Fruit fly (Drosophila melanogaster) whole organism, embryonic: ENCODE results near the gene Inx3.
A peak's percentile ranks its signal among the peaks of the same experiment; 100 is the strongest.

Experiments used
- Atf-2 ChIP-seq: fragments of 200-800 bp; sonication (Bioruptor generic); optimal IDR thresholded peaks from 2 replicates; lab custom pipeline; 2016; ENCODE audit warnings: missing biosample characterization, missing genetic modification characterization
- Atf3 ChIP-seq: fragments of 200-800 bp; sonication (Bioruptor generic); optimal IDR thresholded peaks from 3 replicates; lab custom pipeline; 2016; ENCODE audit warnings: missing biosample characterization, missing genetic modification characterization
- Bdp1 ChIP-seq: fragments of 200-800 bp; sonication (Bioruptor generic); optimal IDR thresholded peaks from 3 replicates; lab custom pipeline; 2016; ENCODE audit warnings: missing biosample characterization, missing genetic modification characterization
- Bgb ChIP-seq: fragments of 200-800 bp; sonication (Bioruptor generic); IDR thresholded peaks from 2 replicates; pipeline ENCODE4 v1.3.6; 2022; ENCODE audit warnings: missing biosample characterization, missing genetic modification characterization; ENCODE audit not compliant: partially characterized antibody
- CG10267 ChIP-seq: fragments of 200-800 bp; sonication (Bioruptor generic); optimal IDR thresholded peaks from 2 replicates; lab custom pipeline; 2018; ENCODE audit warnings: missing biosample characterization, mild to moderate bottlenecking, missing genetic modification characterization, moderate library complexity
- CG10959 ChIP-seq: fragments of 200-800 bp; sonication (Bioruptor generic); IDR thresholded peaks from 2 replicates; pipeline ENCODE4 v1.3.6; 2022; ENCODE audit warnings: missing biosample characterization, missing genetic modification characterization
- CG13287 ChIP-seq: fragments of 200-800 bp; sonication (Bioruptor generic); IDR thresholded peaks from 2 replicates; pipeline ENCODE4 v1.3.6; 2022; ENCODE audit warnings: missing biosample characterization, missing genetic modification characterization; ENCODE audit not compliant: partially characterized antibody
- CG14860 ChIP-seq: fragments of 200-800 bp; sonication (Bioruptor generic); IDR thresholded peaks from 3 replicates; pipeline ENCODE4 v1.3.6; 2022; ENCODE audit warnings: missing biosample characterization, missing genetic modification characterization; ENCODE audit not compliant: partially characterized antibody
- CG14965 ChIP-seq: fragments of 200-800 bp; sonication (Bioruptor generic); optimal IDR thresholded peaks from 2 replicates; lab custom pipeline; 2016; ENCODE audit warnings: missing biosample characterization, missing genetic modification characterization, borderline replicate concordance
- CG17612 ChIP-seq: fragments of 200-800 bp; sonication (Bioruptor generic); IDR thresholded peaks from 2 replicates; pipeline ENCODE4 v1.3.6; 2022; ENCODE audit warnings: missing biosample characterization, missing genetic modification characterization
- CG18476 ChIP-seq: fragments of 200-800 bp; sonication (Bioruptor generic); optimal IDR thresholded peaks from 2 replicates; lab custom pipeline; 2016; ENCODE audit warnings: missing biosample characterization, mild to moderate bottlenecking, missing genetic modification characterization
- CG2120 ChIP-seq: fragments of 200-800 bp; sonication (Bioruptor generic); optimal IDR thresholded peaks from 3 replicates; lab custom pipeline; 2016; ENCODE audit warnings: missing biosample characterization, missing genetic modification characterization
- CG31388 ChIP-seq: fragments of 200-800 bp; sonication (Bioruptor generic); optimal IDR thresholded peaks from 2 replicates; lab custom pipeline; 2016; ENCODE audit warnings: missing biosample characterization, missing genetic modification characterization
- CG3281 ChIP-seq: fragments of 200-800 bp; sonication (Bioruptor generic); optimal IDR thresholded peaks from 3 replicates; lab custom pipeline; 2017; ENCODE audit warnings: missing biosample characterization, mild to moderate bottlenecking, missing genetic modification characterization
- CG43689 ChIP-seq: fragments of 200-800 bp; sonication (Bioruptor generic); IDR thresholded peaks from 2 replicates; pipeline ENCODE4 v1.3.6; 2022; ENCODE audit warnings: missing biosample characterization, missing genetic modification characterization
- CG8281 ChIP-seq: fragments of 200-800 bp; sonication (Bioruptor generic); optimal IDR thresholded peaks from 2 replicates; lab custom pipeline; 2018; ENCODE audit warnings: missing biosample characterization, mild to moderate bottlenecking, missing genetic modification characterization, moderate library complexity
- CG8765 ChIP-seq: fragments of 200-800 bp; sonication (Bioruptor generic); IDR thresholded peaks from 2 replicates; pipeline ENCODE4 v1.3.6; 2022; ENCODE audit warnings: missing biosample characterization, missing genetic modification characterization
- CG8944 ChIP-seq: fragments of 200-800 bp; sonication (Bioruptor generic); optimal IDR thresholded peaks from 3 replicates; lab custom pipeline; 2016; ENCODE audit warnings: missing biosample characterization, missing genetic modification characterization
- CG9609 ChIP-seq: fragments of 200-800 bp; sonication (Bioruptor generic); optimal IDR thresholded peaks from 3 replicates; lab custom pipeline; 2016; ENCODE audit warnings: missing biosample characterization, missing genetic modification characterization
- Camta ChIP-seq: fragments of 200-800 bp; sonication (Bioruptor generic); optimal IDR thresholded peaks from 2 replicates; lab custom pipeline; 2016; ENCODE audit warnings: missing biosample characterization, missing genetic modification characterization
- CoRest ChIP-seq: fragments of 200-800 bp; sonication (Bioruptor generic); optimal IDR thresholded peaks from 3 replicates; lab custom pipeline; 2018; ENCODE audit warnings: missing biosample characterization, mild to moderate bottlenecking, missing genetic modification characterization, moderate library complexity
- Dad ChIP-seq: fragments of 200-800 bp; sonication (Bioruptor generic); optimal IDR thresholded peaks from 3 replicates; lab custom pipeline; 2016; ENCODE audit warnings: missing biosample characterization, missing genetic modification characterization
- Dbx ChIP-seq: fragments of 200-800 bp; sonication (Bioruptor generic); IDR thresholded peaks from 3 replicates; pipeline ENCODE4 v1.3.6; 2022; ENCODE audit warnings: missing biosample characterization, missing genetic modification characterization
- E2f1 ChIP-seq: fragments of 200-800 bp; sonication (Bioruptor generic); IDR thresholded peaks from 2 replicates; pipeline ENCODE4 v1.3.6; 2022; ENCODE audit warnings: missing biosample characterization, missing genetic modification characterization
- HHEX ChIP-seq: fragments of 200-800 bp; sonication (Bioruptor generic); optimal IDR thresholded peaks from 3 replicates; lab custom pipeline; 2017; ENCODE audit warnings: missing biosample characterization, mild to moderate bottlenecking, missing genetic modification characterization, missing genetic modification reagents
- Hmx ChIP-seq: fragments of 200-800 bp; sonication (Bioruptor generic); optimal IDR thresholded peaks from 2 replicates; lab custom pipeline; 2016; ENCODE audit warnings: missing biosample characterization, missing genetic modification characterization
- Max ChIP-seq: fragments of 200-800 bp; sonication (Bioruptor generic); optimal IDR thresholded peaks from 2 replicates; lab custom pipeline; 2016; ENCODE audit warnings: missing biosample characterization, mild to moderate bottlenecking, missing genetic modification characterization
- Neu2 ChIP-seq: fragments of 200-800 bp; sonication (Bioruptor generic); optimal IDR thresholded peaks from 3 replicates; lab custom pipeline; 2016; ENCODE audit warnings: missing biosample characterization, missing genetic modification characterization, borderline replicate concordance
- Optix ChIP-seq: fragments of 200-800 bp; sonication (Bioruptor generic); IDR thresholded peaks from 3 replicates; pipeline ENCODE4 v1.3.6; 2022; ENCODE audit warnings: missing biosample characterization, missing genetic modification characterization
- Poxn ChIP-seq: fragments of 200-800 bp; sonication (Bioruptor generic); IDR thresholded peaks from 2 replicates; pipeline ENCODE4 v1.3.6; 2022; ENCODE audit warnings: missing biosample characterization, missing genetic modification characterization
- Ssrp ChIP-seq: fragments of 200-800 bp; sonication (Bioruptor generic); optimal IDR thresholded peaks from 2 replicates; lab custom pipeline; 2018; ENCODE audit warnings: missing biosample characterization, mild to moderate bottlenecking, missing genetic modification characterization, moderate library complexity
- ab ChIP-seq: fragments of 200-800 bp; sonication (Bioruptor generic); optimal IDR thresholded peaks from 2 replicates; lab custom pipeline; 2016; ENCODE audit warnings: missing biosample characterization, missing genetic modification characterization
- chinmo ChIP-seq: fragments of 200-800 bp; sonication (Bioruptor generic); IDR thresholded peaks from 4 replicates; pipeline ENCODE4 v1.3.6; 2022; ENCODE audit warnings: missing biosample characterization, missing genetic modification characterization; ENCODE audit not compliant: partially characterized antibody
- eyg ChIP-seq: fragments of 200-800 bp; sonication (Bioruptor generic); optimal IDR thresholded peaks from 3 replicates; lab custom pipeline; 2016; ENCODE audit warnings: missing biosample characterization, missing genetic modification characterization
- fd96Cb ChIP-seq: fragments of 200-800 bp; sonication (Bioruptor generic); optimal IDR thresholded peaks from 2 replicates; lab custom pipeline; 2018; ENCODE audit warnings: missing biosample characterization, mild to moderate bottlenecking, missing genetic modification characterization, moderate library complexity
- gem ChIP-seq: fragments of 200-800 bp; sonication (Bioruptor generic); optimal IDR thresholded peaks from 2 replicates; lab custom pipeline; 2019; ENCODE audit warnings: missing biosample characterization, mild to moderate bottlenecking, missing genetic modification characterization, moderate library complexity
- mam ChIP-seq: fragments of 200-800 bp; sonication (Bioruptor generic); optimal IDR thresholded peaks from 3 replicates; lab custom pipeline; 2016; ENCODE audit warnings: missing biosample characterization, missing genetic modification characterization
- nau ChIP-seq: fragments of 200-800 bp; sonication (Bioruptor generic); optimal IDR thresholded peaks from 3 replicates; lab custom pipeline; 2017; ENCODE audit warnings: missing biosample characterization, mild to moderate bottlenecking, missing genetic modification characterization, missing genetic modification reagents
- odd ChIP-seq: fragments of 200-800 bp; sonication (Bioruptor generic); optimal IDR thresholded peaks from 2 replicates; lab custom pipeline; 2017; ENCODE audit warnings: missing biosample characterization, mild to moderate bottlenecking, missing genetic modification characterization
- org-1 ChIP-seq: fragments of 200-800 bp; sonication (Bioruptor generic); optimal IDR thresholded peaks from 2 replicates; lab custom pipeline; 2017; ENCODE audit warnings: missing biosample characterization, missing genetic modification characterization
- pho ChIP-seq: fragments of 200-800 bp; sonication (Bioruptor generic); optimal IDR thresholded peaks from 2 replicates; lab custom pipeline; 2016; ENCODE audit warnings: missing biosample characterization, missing genetic modification characterization
- phol ChIP-seq: fragments of 200-800 bp; sonication (Bioruptor generic); optimal IDR thresholded peaks from 3 replicates; lab custom pipeline; 2018; ENCODE audit warnings: missing biosample characterization, mild to moderate bottlenecking, missing genetic modification characterization, moderate library complexity
- sna ChIP-seq: fragments of 200-800 bp; sonication (Bioruptor generic); IDR thresholded peaks from 2 replicates; pipeline ENCODE4 v1.3.6; 2022; ENCODE audit warnings: missing biosample characterization, missing genetic modification characterization; ENCODE audit not compliant: partially characterized antibody
- sr ChIP-seq: fragments of 200-800 bp; sonication (Bioruptor generic); IDR thresholded peaks from 3 replicates; pipeline ENCODE4 v1.3.6; 2022; ENCODE audit warnings: missing biosample characterization, missing genetic modification characterization
- tgo ChIP-seq: fragments of 200-800 bp; sonication (Bioruptor generic); IDR thresholded peaks from 3 replicates; pipeline ENCODE4 v1.3.6; 2022; ENCODE audit warnings: missing biosample characterization, missing genetic modification characterization
- trem ChIP-seq: fragments of 200-800 bp; optimal IDR thresholded peaks from 3 replicates; lab custom pipeline; 2019; ENCODE audit warnings: missing biosample characterization, mild to moderate bottlenecking, missing genetic modification characterization, moderate library complexity
- zfh1 ChIP-seq: fragments of 200-800 bp; sonication (Bioruptor generic); IDR thresholded peaks from 3 replicates; pipeline ENCODE4 v1.3.6; 2022; ENCODE audit warnings: missing biosample characterization, missing genetic modification characterization

Inx3 gene

dm6 chr3R:28819555-28820305 lies 39.6 kb downstream of the Inx3 start, which contains the start of the genes CG1523 and CG1647 (continued):
- TF ChIP-seq Poxn (GFP tag; lab: Robert Waterston, UW) (no peak), ab (GFP tag; lab: Kevin White, UChicago) (no peak), nau (GFP tag; lab: Kevin White, UChicago) (no peak), CG18476 (GFP tag; lab: Kevin White, UChicago) (peak; percentile 50), Atf-2 (GFP tag; lab: Kevin White, UChicago) (peak; percentile 50), Max (GFP tag; lab: Kevin White, UChicago) (peak; percentile 43), Hmx (GFP tag; lab: Kevin White, UChicago) (no peak), CG17612 (GFP tag; lab: Robert Waterston, UW) (no peak), CG13287 (GFP tag; lab: Robert Waterston, UW) (peak; percentile 67), eyg (GFP tag; lab: Kevin White, UChicago) (no peak), Bgb (GFP tag; lab: Robert Waterston, UW) (peak; percentile 53), odd (no peak), Optix (peak; percentile 19; the same call in 1 of the 3 replicates), org-1 (GFP tag; lab: Kevin White, UChicago) (peak; percentile 43), HHEX (GFP tag; lab: Kevin White, UChicago) (peak; percentile 49), CG10267 (tag; lab: Kevin White, UChicago) (peak; percentile 88), fd96Cb (peak; percentile 54), Neu2 (GFP tag; lab: Kevin White, UChicago) (no peak), Ssrp (tag; lab: Kevin White, UChicago) (peak; percentile 61), Dbx (peak; percentile 49; the same call in 1 of the 3 replicates), mam (peak; percentile 48)
- TF ChIP-seq, all 482 proteins: peak for 260

dm6 chr3R:28811677-28812465 lies 47.4 kb downstream of the Inx3 start, which contains the start of gene Prp39:
Prp39 (plus strand) TSS chr3R:28812102.
- TF ChIP-seq E2f1 (GFP tag; lab: Robert Waterston, UW) (peak; percentile 48), pho (GFP tag; lab: Kevin White, UChicago) (no peak), CG2120 (peak; percentile 17), Bdp1 (GFP tag; lab: Kevin White, UChicago) (no peak), CG8765 (no peak), gem (tag; lab: Kevin White, UChicago) (no peak), CoRest (tag; lab: Kevin White, UChicago) (peak; percentile 32), Atf3 (GFP tag; lab: Kevin White, UChicago) (no peak), CG10959 (GFP tag; lab: Robert Waterston, UW) (no peak), phol (tag; lab: Kevin White, UChicago) (peak; percentile 99), CG31388 (GFP tag; lab: Kevin White, UChicago) (no peak), CG14860 (GFP tag; lab: Robert Waterston, UW) (peak; percentile 63; the same call in 2 of the 3 replicates), Camta (GFP tag; lab: Kevin White, UChicago) (no peak), CG9609 (GFP tag; lab: Kevin White, UChicago) (no peak), zfh1 (GFP tag; lab: Robert Waterston, UW) (0 out of 3 replicates have a peak, but pooled peaks have one; percentile 38), tgo (GFP tag; lab: Robert Waterston, UW) (peak; percentile 42; the same call in 2 of the 3 replicates), trem (tag; lab: Kevin White, UChicago) (peak; percentile 49), sna (peak; percentile 53), CG43689 (no peak), CG3281 (no peak), sr (no peak), CG14965 (GFP tag; lab: Kevin White, UChicago) (no peak), Max (GFP tag; lab: Kevin White, UChicago) (peak; percentile 22), CG8944 (GFP tag; lab: Kevin White, UChicago) (no peak), Dad (GFP tag; lab: Kevin White, UChicago) (no peak), CG8281 (no peak), chinmo (GFP tag; lab: Robert Waterston, UW) (0 out of 4 replicates have a peak, but pooled peaks have one; percentile 50)
